Fruit fly (Drosophila melanogaster): ENCODE measurements around the gene COX7A.
A peak's percentile ranks its signal among the peaks of the same experiment; 100 is the strongest.

The COX7A gene

DNA sequence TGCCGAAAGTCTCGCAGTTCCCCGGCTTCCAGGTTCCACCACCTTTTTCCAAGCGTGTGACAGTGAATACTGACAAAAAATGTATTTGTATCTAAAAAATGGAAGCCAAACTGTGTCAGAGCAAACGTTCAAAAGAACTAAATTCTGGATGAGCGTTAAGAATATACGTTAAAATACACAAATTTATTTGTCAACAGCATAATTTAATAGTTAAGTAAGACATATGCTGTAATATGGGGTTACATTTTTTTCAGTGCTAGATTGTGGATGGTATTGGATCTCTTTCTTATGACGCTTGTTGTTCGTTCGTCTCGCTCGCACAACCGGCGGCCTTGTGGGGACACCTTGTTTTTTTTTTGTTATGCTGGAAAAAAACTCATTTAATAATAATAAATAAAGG lies 14.7 kb upstream of the COX7A start (continued):
- TF ChIP-seq z (GFP tag; IDR thresholded peaks at IDR 0.05) (no peak), br (optimal IDR thresholded peaks at IDR 0.05) (no peak), tx (GFP tag; optimal IDR thresholded peaks at IDR 0.05) (peak; percentile 96), CG9817 (tag; optimal IDR thresholded peaks at IDR 0.05) (peak; percentile 96), Aef1 (GFP tag; IDR thresholded peaks at IDR 0.05) (peak; percentile 94), CG16815 (GFP tag; optimal IDR thresholded peaks at IDR 0.05) (peak; percentile 79), TFAM (GFP tag; optimal IDR thresholded peaks at IDR 0.05) (peak; percentile 71), fd102C (GFP tag; optimal IDR thresholded peaks at IDR 0.05) (no peak), inv (GFP tag; IDR thresholded peaks at IDR 0.05; ENCODE audit: partially characterized antibody) (no peak), twi (tag; optimal IDR thresholded peaks at IDR 0.05) (peak; percentile 16), disco-r (GFP tag; optimal IDR thresholded peaks at IDR 0.05) (peak; percentile 94), tna (GFP tag; IDR thresholded peaks at IDR 0.05; ENCODE audit: partially characterized antibody) (no peak), CG10431 (GFP tag; optimal IDR thresholded peaks at IDR 0.05) (no peak), stc (GFP tag; IDR thresholded peaks at IDR 0.05) (peak; percentile 95), bbx (GFP tag; IDR thresholded peaks at IDR 0.05; ENCODE audit: partially characterized antibody) (no peak), CG32767 (GFP tag; IDR thresholded peaks at IDR 0.05) (peak; percentile 91), CG7839 (tag; optimal IDR thresholded peaks at IDR 0.05) (peak; percentile 96), CG12744 (GFP tag; optimal IDR thresholded peaks at IDR 0.05) (peak; percentile 94), CG4404 (GFP tag; IDR thresholded peaks at IDR 0.05) (peak; percentile 73), CG12391 (tag; optimal IDR thresholded peaks at IDR 0.05) (peak; percentile 95), CG14014 (GFP tag; IDR thresholded peaks at IDR 0.05) (peak; percentile 96), ken (GFP tag; IDR thresholded peaks at IDR 0.05) (peak; percentile 90), fru (optimal IDR thresholded peaks at IDR 0.05) (no peak), chif (GFP tag; optimal IDR thresholded peaks at IDR 0.05) (peak; percentile 90 to 91), cad (GFP tag; optimal IDR thresholded peaks at IDR 0.05) (no peak), jumu (GFP tag; optimal IDR thresholded peaks at IDR 0.05) (peak; percentile 94), CG10959 (GFP tag; IDR thresholded peaks at IDR 0.05) (peak; percentile 63; the same call in 1 of the 2 replicates), E2f1 (GFP tag; IDR thresholded peaks at IDR 0.05) (peak; percentile 93), Bdp1 (GFP tag; optimal IDR thresholded peaks at IDR 0.05) (peak; percentile 90), nom (GFP tag; optimal IDR thresholded peaks at IDR 0.05) (peak; percentile 27), CG6765 (GFP tag; optimal IDR thresholded peaks at IDR 0.05) (peak; percentile 93), aop (GFP tag; IDR thresholded peaks at IDR 0.05) (peak; percentile 69), CG16779 (GFP tag; IDR thresholded peaks at IDR 0.05) (peak; percentile 93), Sox102F (GFP tag; optimal IDR thresholded peaks at IDR 0.05) (peak; percentile 96), CG7786 (GFP tag; optimal IDR thresholded peaks at IDR 0.05) (peak; percentile 96), danr (GFP tag; IDR thresholded peaks at IDR 0.05) (peak; percentile 81), salm (tag; optimal IDR thresholded peaks at IDR 0.05) (peak; percentile 88), Dbx (GFP tag; IDR thresholded peaks at IDR 0.05) (peak; percentile 97), HLH54F (GFP tag; optimal IDR thresholded peaks at IDR 0.05) (peak; percentile 96), CG14710 (tag; optimal IDR thresholded peaks at IDR 0.05) (peak; percentile 80), caup (GFP tag; optimal IDR thresholded peaks at IDR 0.05; ENCODE audit: severe bottlenecking) (peak; percentile 97), Lim3 (GFP tag; IDR thresholded peaks at IDR 0.05) (peak; percentile 80), CG10654 (GFP tag; optimal IDR thresholded peaks at IDR 0.05) (peak; percentile 93), bowl (GFP tag; IDR thresholded peaks at IDR 0.05) (peak; percentile 82), crc (GFP tag; optimal IDR thresholded peaks at IDR 0.05) (peak; percentile 96), CG3065 (GFP tag; optimal IDR thresholded peaks at IDR 0.05) (peak; percentile 75), so (GFP tag; IDR thresholded peaks at IDR 0.05) (peak; percentile 90), hkb (optimal IDR thresholded peaks at IDR 0.05) (no peak), hkb (GFP tag; IDR thresholded peaks at IDR 0.05) (peak; percentile 96), fd96Cb (tag; optimal IDR thresholded peaks at IDR 0.05) (peak; percentile 90), slbo (GFP tag; IDR thresholded peaks at IDR 0.05) (peak; percentile 98), CG11560 (tag; IDR thresholded peaks at IDR 0.05) (peak; percentile 87), CG6683 (GFP tag; optimal IDR thresholded peaks at IDR 0.05) (peak; percentile 90)
